Worm (Caenorhabditis elegans) whole organism, early embryonic: ENCODE results near the gene nhx-4.

Source experiments
- B0310.2 ChIP-seq: sonication (generic microtip); optimal IDR thresholded peaks from 2 replicates; lab custom pipeline; 2016; ENCODE audit warnings: mild to moderate bottlenecking, missing genetic modification characterization, missing compliant biosample characterization
- F13C5.2 ChIP-seq: sonication (generic microtip); optimal IDR thresholded peaks from 2 replicates; lab custom pipeline; 2017; ENCODE audit warnings: mild to moderate bottlenecking, missing genetic modification characterization, inconsistent platforms, missing compliant biosample characterization
- aly-1 ChIP-seq: sonication (generic microtip); optimal IDR thresholded peaks from 2 replicates; lab custom pipeline; 2016; ENCODE audit warnings: missing genetic modification characterization, missing compliant biosample characterization
- ama-1 ChIP-seq: fragments of 150-350 bp; optimal IDR thresholded peaks from 2 replicates; lab custom pipeline; 2014
- ceh-13 ChIP-seq: fragments of 200-800 bp; sonication (Bioruptor generic); optimal IDR thresholded peaks from 2 replicates; lab custom pipeline; 2018; ENCODE audit warnings: mild to moderate bottlenecking, missing genetic modification characterization, missing compliant biosample characterization
- ceh-36 ChIP-seq: sonication (generic microtip); optimal IDR thresholded peaks from 2 replicates; lab custom pipeline; 2016; ENCODE audit warnings: missing genetic modification characterization, inconsistent platforms, missing compliant biosample characterization
- ets-7 ChIP-seq: sonication (generic microtip); optimal IDR thresholded peaks from 2 replicates; lab custom pipeline; 2016; ENCODE audit warnings: missing genotype, missing genetic modification characterization, missing compliant biosample characterization
- flt-1 ChIP-seq: fragments of 200-800 bp; sonication (Bioruptor generic); IDR thresholded peaks from 2 replicates; pipeline ENCODE4 v1.3.6; 2022; ENCODE audit warnings: missing genetic modification characterization, missing compliant biosample characterization
- hmbx-1 ChIP-seq: sonication (generic microtip); optimal IDR thresholded peaks from 2 replicates; lab custom pipeline; 2016; ENCODE audit warnings: mild to moderate bottlenecking, missing genetic modification characterization, missing compliant biosample characterization
- hmg-4 ChIP-seq: fragments of 200-800 bp; sonication (Bioruptor generic); optimal IDR thresholded peaks from 2 replicates; lab custom pipeline; 2018; ENCODE audit warnings: mild to moderate bottlenecking, missing genetic modification characterization, missing compliant biosample characterization
- hnd-1 ChIP-seq: sonication (generic microtip); optimal IDR thresholded peaks from 2 replicates; lab custom pipeline; 2016; ENCODE audit warnings: missing genetic modification characterization, missing compliant biosample characterization
- pes-1 ChIP-seq: fragments of 200-800 bp; sonication (Bioruptor generic); IDR thresholded peaks from 2 replicates; pipeline ENCODE4 v1.3.6; 2022; ENCODE audit warnings: missing genetic modification reagents, missing genetic modification characterization, missing compliant biosample characterization
- scrt-1 ChIP-seq: fragments of 200-800 bp; sonication (Bioruptor generic); IDR thresholded peaks from 2 replicates; pipeline ENCODE4 v1.3.6; 2022; ENCODE audit warnings: missing genetic modification characterization, missing compliant biosample characterization
- sea-1 ChIP-seq: fragments of 200-800 bp; sonication (Bioruptor generic); conservative IDR thresholded peaks from 2 replicates; pipeline ENCODE4 v1.3.6; 2022; ENCODE audit warnings: missing genetic modification characterization, missing compliant biosample characterization
- tbx-11 ChIP-seq: fragments of 200-800 bp; sonication (Bioruptor generic); IDR thresholded peaks from 2 replicates; pipeline ENCODE4 v1.3.6; 2022; ENCODE audit warnings: missing genetic modification characterization, missing compliant biosample characterization
- tbx-37 ChIP-seq: fragments of 200-800 bp; sonication (Bioruptor generic); conservative IDR thresholded peaks from 2 replicates; pipeline ENCODE4 v1.3.6; 2022; ENCODE audit warnings: missing genetic modification reagents, missing genetic modification characterization, missing compliant biosample characterization
- tra-4 ChIP-seq: sonication (generic microtip); optimal IDR thresholded peaks from 2 replicates; lab custom pipeline; 2017; ENCODE audit warnings: missing genetic modification characterization, missing compliant biosample characterization

nhx-4 gene

ce11 chrX:6884439-6884838 lies 29.6 kb upstream of the nhx-4 start:
- TF ChIP-seq ceh-36 (tag; lab: Kevin White, UChicago): no peak
- TF ChIP-seq ama-1 (lab: Kevin White, UChicago): no peak
- no peak for TF ChIP-seq ceh-13 (GFP tag; lab: Kevin White, UChicago)
- no peak for TF ChIP-seq ets-7 (tag; lab: Kevin White, UChicago)
- no peak for TF ChIP-seq B0310.2
- TF ChIP-seq hmbx-1: no peak
- no peak for TF ChIP-seq hmg-4
- no peak for TF ChIP-seq flt-1 (GFP tag; lab: Robert Waterston, UW)
- TF ChIP-seq hnd-1: no peak
- TF ChIP-seq tbx-11: no peak
- TF ChIP-seq F13C5.2 (tag; lab: Kevin White, UChicago): no peak
- TF ChIP-seq aly-1 (tag; lab: Kevin White, UChicago): no peak

ce11 chrX:6885227-6885853 lies 28.7 kb upstream of the nhx-4 start, which contains the start of gene F41C6.7:
Gene F41C6.7 (minus strand): TSS chrX:6885277.
- TF ChIP-seq F13C5.2 (tag; lab: Kevin White, UChicago) (no peak), flt-1 (GFP tag; lab: Robert Waterston, UW) (no peak), aly-1 (tag; lab: Kevin White, UChicago) (no peak), tbx-11 (no peak), ceh-36 (tag; lab: Kevin White, UChicago) (no peak), pes-1 (no peak), ceh-13 (GFP tag; lab: Kevin White, UChicago) (no peak)

ce11 chrX:6888208-6888607 lies 25.9 kb upstream of the nhx-4 start:
- TF ChIP-seq aly-1 (tag; lab: Kevin White, UChicago) (no peak), B0310.2 (no peak), sea-1 (GFP tag; lab: Robert Waterston, UW) (no peak), tbx-37 (GFP tag; lab: Robert Waterston, UW) (no peak), ceh-36 (tag; lab: Kevin White, UChicago) (no peak), ama-1 (lab: Kevin White, UChicago) (no peak), scrt-1 (GFP tag; lab: Robert Waterston, UW) (no peak)

- TF ChIP-seq sea-1 (GFP tag; lab: Robert Waterston, UW) (no peak), flt-1 (GFP tag; lab: Robert Waterston, UW) (no peak), ceh-13 (GFP tag; lab: Kevin White, UChicago) (no peak), aly-1 (tag; lab: Kevin White, UChicago) (no peak)
These were observed 24.7 kb upstream of the nhx-4 start, which contains the start of gene unc-6 for ce11 chrX:6889374-6889773. Gene unc-6 (plus strand): TSS chrX:6889674.

- no peak for TF ChIP-seq F13C5.2 (tag; lab: Kevin White, UChicago)
- TF ChIP-seq scrt-1 (GFP tag; lab: Robert Waterston, UW): no peak
These were observed 21.0 kb upstream of the nhx-4 start for ce11 chrX:6893074-6893473.

- TF ChIP-seq tbx-37 (GFP tag; lab: Robert Waterston, UW) (no peak), pes-1 (no peak), hnd-1 (no peak), B0310.2 (no peak), scrt-1 (GFP tag; lab: Robert Waterston, UW) (no peak), hmg-4 (no peak), tra-4 (tag; lab: Kevin White, UChicago) (no peak), hmbx-1 (no peak), ceh-36 (tag; lab: Kevin White, UChicago) (no peak), ceh-13 (GFP tag; lab: Kevin White, UChicago) (no peak), tbx-11 (no peak), ama-1 (lab: Kevin White, UChicago) (no peak), F13C5.2 (tag; lab: Kevin White, UChicago) (no peak), ets-7 (tag; lab: Kevin White, UChicago) (no peak), sea-1 (GFP tag; lab: Robert Waterston, UW) (no peak), aly-1 (tag; lab: Kevin White, UChicago) (no peak), flt-1 (GFP tag; lab: Robert Waterston, UW) (no peak)
These were observed 20.0 kb upstream of the nhx-4 start for ce11 chrX:6894104-6894503.

ce11 chrX:6899848-6900247 lies 14.2 kb upstream of the nhx-4 start, which contains the start of gene F14B8.4:
Gene F14B8.4 (minus strand): TSS chrX:6899948.
- TF ChIP-seq hnd-1 (no peak), B0310.2 (no peak), hmbx-1 (no peak)

ce11 chrX:6901078-6901477 lies 13.0 kb upstream of the nhx-4 start, which contains the start of gene pes-23:
Gene pes-23 (plus strand): TSS chrX:6901378.
- TF ChIP-seq flt-1 (GFP tag; lab: Robert Waterston, UW) (no peak), ceh-36 (tag; lab: Kevin White, UChicago) (no peak), aly-1 (tag; lab: Kevin White, UChicago) (no peak), hnd-1 (no peak), sea-1 (GFP tag; lab: Robert Waterston, UW) (no peak), F13C5.2 (tag; lab: Kevin White, UChicago) (no peak), scrt-1 (GFP tag; lab: Robert Waterston, UW) (no peak), tbx-11 (no peak), ets-7 (tag; lab: Kevin White, UChicago) (no peak), ama-1 (lab: Kevin White, UChicago) (no peak), pes-1 (no peak), ceh-13 (GFP tag; lab: Kevin White, UChicago) (no peak), tra-4 (tag; lab: Kevin White, UChicago) (no peak), B0310.2 (no peak), hmbx-1 (no peak), tbx-37 (GFP tag; lab: Robert Waterston, UW) (no peak), hmg-4 (no peak)
